Fruit fly (Drosophila melanogaster) Kc167 (cell line): Measurements from ENCODE around the gene prg.

ENCODE experiments used
- Myc ChIP-seq: fragments of >200 bp; optimal IDR thresholded peaks from 2 replicates; lab custom pipeline; 2017; ENCODE audit warnings: missing external identifiers
- Sin3A ChIP-seq: fragments of >200 bp; optimal IDR thresholded peaks from 2 replicates; lab custom pipeline; 2018; ENCODE audit warnings: missing external identifiers
- h ChIP-seq: fragments of >200 bp; optimal IDR thresholded peaks from 3 replicates; lab custom pipeline; 2018; ENCODE audit warnings: missing external identifiers
- insv ChIP-seq: fragments of >200 bp; optimal IDR thresholded peaks from 3 replicates; lab custom pipeline; 2018; ENCODE audit warnings: missing external identifiers
- psq ChIP-seq: fragments of >200 bp; optimal IDR thresholded peaks from 2 replicates; lab custom pipeline; 2017; ENCODE audit warnings: missing external identifiers
- ttk ChIP-seq: sonication (Bioruptor generic); optimal IDR thresholded peaks from 2 replicates; lab custom pipeline; 2017; ENCODE audit warnings: missing external identifiers

The prg gene

dm6 chr2L:8464107-8464582, at the start of gene prg:
prg (plus strand) TSS chr2L:8464488.
- TF ChIP-seq h (lab: Kevin White, UChicago) (no peak), insv (no peak), Myc (lab: Kevin White, UChicago) (no peak), psq (lab: Kevin White, UChicago) (no peak), ttk (lab: Kevin White, UChicago) (no peak), Sin3A (lab: Kevin White, UChicago) (no peak)

DNA sequence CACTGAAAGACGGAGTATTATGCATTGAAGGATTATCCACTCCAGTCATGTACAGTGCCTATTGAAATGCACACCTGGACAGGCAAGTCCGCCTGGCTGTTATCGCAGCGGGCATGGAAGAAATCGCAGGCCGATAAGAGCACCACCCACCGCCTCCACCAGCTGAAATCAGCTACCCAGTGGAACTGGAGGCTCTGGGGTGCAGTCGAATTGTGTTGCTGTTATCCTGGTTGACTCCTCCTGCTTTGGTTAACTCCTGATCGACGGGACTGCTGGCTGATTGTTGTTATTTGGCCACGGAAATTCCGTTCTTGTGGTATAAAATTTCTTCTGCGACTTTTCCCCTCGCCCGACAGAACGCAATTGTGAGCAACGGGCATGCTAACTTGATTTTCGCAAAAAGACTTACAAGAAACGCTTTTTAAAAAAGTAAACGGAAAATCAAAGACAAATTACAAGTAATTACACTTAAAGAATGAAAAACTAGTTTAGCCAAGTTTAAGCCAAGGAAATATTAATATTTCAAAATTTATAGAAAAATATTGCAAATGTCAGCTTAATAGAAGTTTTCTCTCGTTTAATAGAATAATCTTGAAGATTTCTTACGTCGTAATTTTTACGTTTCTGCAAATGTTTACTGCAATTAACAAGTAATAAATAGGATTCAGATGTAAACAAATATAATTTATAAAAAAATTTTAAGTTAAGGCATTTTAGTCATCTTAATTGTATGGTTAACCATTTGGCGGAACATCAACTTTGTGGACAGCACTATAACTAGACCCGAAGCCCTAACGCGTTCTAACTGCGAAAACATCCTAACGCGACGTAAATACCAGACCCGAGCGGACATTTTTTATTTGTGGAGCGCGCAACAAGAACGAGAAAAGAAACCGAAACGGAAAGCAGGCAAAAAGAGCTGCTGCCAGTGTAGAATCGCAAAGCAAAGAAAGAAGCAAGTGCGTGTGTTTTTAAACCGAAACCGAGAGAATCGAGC, 49.1 kb upstream of the prg start, which contains the start of the genes CG13398 and Akap200:
Gene CG13398, minus strand, starts transcription at position 370 of the 997 bp plus-strand sequence.
Gene Akap200, plus strand, starts transcription at position 804 of the 997 bp plus-strand sequence.
- TF ChIP-seq psq (lab: Kevin White, UChicago) (no peak), h (lab: Kevin White, UChicago) (no peak), ttk (lab: Kevin White, UChicago) (no peak), Myc (lab: Kevin White, UChicago) (no peak), insv (no peak), Sin3A (lab: Kevin White, UChicago) (no peak)

dm6 chr2L:8416350-8417046, 47.8 kb upstream of the prg start:
- TF ChIP-seq h (lab: Kevin White, UChicago) (no peak), psq (lab: Kevin White, UChicago) (no peak), Myc (lab: Kevin White, UChicago) (no peak), ttk (lab: Kevin White, UChicago) (no peak), insv (no peak), Sin3A (lab: Kevin White, UChicago) (no peak)

DNA sequence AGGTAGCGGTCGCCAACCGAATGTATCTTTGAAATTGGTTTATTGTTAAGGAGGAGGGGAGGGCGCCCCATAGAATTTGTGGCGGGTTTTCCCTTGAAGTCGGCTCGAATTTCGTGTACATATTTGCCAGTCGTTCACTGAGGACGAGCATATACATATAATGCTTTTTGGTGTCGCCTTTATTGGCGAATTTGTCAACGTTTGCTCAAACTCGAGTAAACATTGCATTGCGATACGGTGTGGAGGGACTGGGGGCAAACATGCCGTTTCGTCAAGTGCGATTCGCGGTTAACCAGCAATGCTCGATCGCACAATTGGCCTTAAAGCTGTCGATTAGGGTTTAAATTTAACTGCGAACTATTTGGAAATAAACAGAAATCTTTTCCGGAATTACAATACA, 46.7 kb upstream of the prg start:
- TF ChIP-seq Myc (lab: Kevin White, UChicago) = no peak
- TF ChIP-seq h (lab: Kevin White, UChicago) = no peak
- no peak for TF ChIP-seq ttk (lab: Kevin White, UChicago)
- no peak for TF ChIP-seq psq (lab: Kevin White, UChicago)
- TF ChIP-seq insv = no peak
- no peak for TF ChIP-seq Sin3A (lab: Kevin White, UChicago)

DNA sequence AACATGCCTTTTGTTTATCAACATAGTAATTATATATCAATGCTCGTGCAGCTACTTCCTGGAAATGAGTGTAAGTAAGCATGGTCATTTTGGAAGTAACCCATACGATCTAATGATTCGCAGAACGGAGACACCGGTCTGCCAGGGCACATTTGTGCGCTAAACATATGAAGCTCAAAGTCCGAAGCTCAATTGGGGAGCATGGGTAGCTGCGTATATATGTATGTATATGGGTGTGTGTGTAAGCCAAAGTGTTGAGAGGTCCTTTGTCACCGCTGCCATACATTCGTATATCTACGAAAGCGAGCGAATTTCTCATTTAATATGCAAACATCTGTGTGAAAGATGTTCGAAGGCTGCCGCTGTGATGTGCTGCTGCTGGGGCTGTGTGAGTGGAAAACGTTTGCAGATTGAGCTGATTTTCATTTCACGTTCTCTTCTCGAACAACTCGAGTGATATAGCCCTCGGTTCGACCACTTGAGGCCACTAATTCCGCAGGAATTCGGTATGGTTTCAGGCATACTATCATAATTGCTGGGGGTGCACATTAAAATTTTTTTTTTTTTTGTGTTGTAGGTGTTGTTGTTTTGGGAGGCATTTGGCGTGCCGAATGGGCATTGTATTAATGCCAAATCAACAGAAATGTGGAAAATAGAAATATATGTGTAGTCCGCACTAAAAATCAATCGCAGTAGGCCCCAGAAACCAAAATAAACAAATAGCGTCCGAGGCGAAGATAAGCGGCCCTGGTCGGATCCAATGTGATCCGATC, 46.0 kb upstream of the prg start:
- TF ChIP-seq insv (no peak), h (lab: Kevin White, UChicago) (no peak), psq (lab: Kevin White, UChicago) (no peak), ttk (lab: Kevin White, UChicago) (no peak), Sin3A (lab: Kevin White, UChicago) (no peak), Myc (lab: Kevin White, UChicago) (no peak)

dm6 chr2L:8419382-8419940, 44.8 kb upstream of the prg start:
- no peak for TF ChIP-seq Myc (lab: Kevin White, UChicago)
- no peak for TF ChIP-seq psq (lab: Kevin White, UChicago)
- no peak for TF ChIP-seq ttk (lab: Kevin White, UChicago)
- TF ChIP-seq Sin3A (lab: Kevin White, UChicago) = no peak
- TF ChIP-seq h (lab: Kevin White, UChicago) = no peak
- TF ChIP-seq insv = no peak

DNA sequence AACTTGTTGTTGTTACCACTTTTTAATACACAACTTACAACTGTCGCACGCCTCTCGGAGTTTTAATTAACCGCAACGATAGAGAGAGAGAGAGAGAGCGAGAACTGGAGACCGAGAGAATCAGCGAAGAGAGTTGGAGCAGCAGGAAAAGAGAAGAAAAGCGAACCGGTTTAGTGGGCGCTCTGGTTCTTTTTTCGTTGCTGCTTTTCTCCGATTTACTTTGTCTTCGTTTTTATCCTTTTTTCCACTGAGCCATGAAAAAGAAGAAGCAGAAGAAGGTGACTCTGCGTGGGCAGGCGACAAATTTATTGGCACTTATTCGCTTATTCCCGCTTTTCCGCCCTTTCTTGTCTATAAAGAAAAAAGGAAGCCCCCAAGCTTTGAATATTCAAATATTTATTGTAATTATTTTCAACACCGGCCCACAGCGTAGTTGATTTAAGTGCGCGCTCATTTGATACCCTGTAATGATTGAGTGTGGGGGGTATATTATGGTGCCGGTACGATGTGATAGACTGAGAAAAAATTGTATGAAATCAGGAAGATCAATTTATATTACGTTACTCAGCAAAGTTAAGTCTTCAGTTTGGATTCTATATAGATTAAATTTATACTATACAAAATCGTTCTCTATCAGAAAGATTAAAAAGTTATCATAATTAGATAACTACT, 43.9 kb upstream of the prg start:
- TF ChIP-seq Sin3A (lab: Kevin White, UChicago) (no peak), Myc (lab: Kevin White, UChicago) (no peak), psq (lab: Kevin White, UChicago) (no peak), insv (no peak), ttk (lab: Kevin White, UChicago) (no peak), h (lab: Kevin White, UChicago) (no peak)

- TF ChIP-seq insv (no peak), psq (lab: Kevin White, UChicago) (no peak), h (lab: Kevin White, UChicago) (no peak), ttk (lab: Kevin White, UChicago) (no peak), Myc (lab: Kevin White, UChicago) (no peak), Sin3A (lab: Kevin White, UChicago) (no peak)
Observed at dm6 chr2L:8421717-8422116, 42.6 kb upstream of the prg start.

DNA sequence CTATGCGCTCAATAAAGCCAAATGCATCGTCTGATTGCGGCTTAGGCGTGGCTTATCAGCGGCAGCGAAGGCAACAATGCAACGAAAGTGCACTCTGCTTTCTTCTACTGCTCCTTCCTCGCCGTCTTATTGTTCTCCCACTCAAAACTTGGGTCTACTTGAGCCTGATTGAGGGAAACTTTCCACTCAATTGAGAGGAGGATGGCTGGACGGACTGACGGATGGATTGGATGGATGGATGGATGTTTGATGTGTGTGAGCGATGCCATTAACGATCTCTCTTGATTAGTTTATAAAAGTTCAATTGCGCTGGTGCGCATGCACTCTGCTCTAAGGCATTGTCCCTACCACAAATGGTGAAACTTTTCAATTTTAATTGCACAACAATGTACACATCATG, 41.2 kb upstream of the prg start:
- no peak for TF ChIP-seq insv

- TF ChIP-seq Sin3A (lab: Kevin White, UChicago) (no peak), insv (no peak), Myc (lab: Kevin White, UChicago) (no peak), psq (lab: Kevin White, UChicago) (no peak), h (lab: Kevin White, UChicago) (no peak), ttk (lab: Kevin White, UChicago) (no peak)
Observed at dm6 chr2L:8423460-8424089, 40.7 kb upstream of the prg start.
